Worm (Caenorhabditis elegans) whole organism, mixed stage, embryonic: ENCODE measurements around the gene F35B12.10.

Experiments
- blmp-1 ChIP-seq: fragments of 150-350 bp; optimal IDR thresholded peaks from 2 replicates; lab custom pipeline; 2014; ENCODE audit warnings: missing biosample characterization, missing genetic modification characterization
- ces-1 ChIP-seq: fragments of 150-350 bp; optimal IDR thresholded peaks from 2 replicates; lab custom pipeline; 2014; ENCODE audit warnings: missing biosample characterization, missing genetic modification reagents, missing genetic modification characterization
- elt-3 ChIP-seq: fragments of 150-350 bp; optimal IDR thresholded peaks from 2 replicates; lab custom pipeline; 2014; ENCODE audit warnings: missing biosample characterization, missing genetic modification characterization
- flh-1 ChIP-seq: fragments of 200-800 bp; sonication (Bioruptor generic); optimal IDR thresholded peaks from 2 replicates; lab custom pipeline; 2018; ENCODE audit warnings: mild to moderate bottlenecking, missing genetic modification characterization, moderate library complexity, missing compliant biosample characterization
- hlh-1 ChIP-seq: fragments of 150-350 bp; optimal IDR thresholded peaks from 2 replicates; lab custom pipeline; 2014; ENCODE audit warnings: missing biosample characterization, missing genetic modification reagents, missing genetic modification characterization
- lsy-2 ChIP-seq: fragments of 150-350 bp; optimal IDR thresholded peaks from 2 replicates; lab custom pipeline; 2014; ENCODE audit warnings: missing biosample characterization, missing genetic modification characterization
- mab-5 ChIP-seq: fragments of 150-350 bp; optimal IDR thresholded peaks from 2 replicates; lab custom pipeline; 2014; ENCODE audit warnings: missing biosample characterization, missing genetic modification characterization
- mep-1 ChIP-seq: fragments of 150-350 bp; optimal IDR thresholded peaks from 2 replicates; lab custom pipeline; 2017; ENCODE audit warnings: missing biosample characterization, missing genetic modification reagents, missing genetic modification characterization, inconsistent platforms
- nhr-12 ChIP-seq: fragments of 150-350 bp; optimal IDR thresholded peaks from 2 replicates; lab custom pipeline; 2014; ENCODE audit warnings: missing biosample characterization, missing genetic modification characterization
- sem-2 ChIP-seq: fragments of 200-800 bp; sonication (Bioruptor generic); optimal IDR thresholded peaks from 2 replicates; lab custom pipeline; 2018; ENCODE audit warnings: mild to moderate bottlenecking, missing genetic modification characterization, missing compliant biosample characterization
- snpc-4 ChIP-seq: fragments of 150-350 bp; optimal IDR thresholded peaks from 2 replicates; lab custom pipeline; 2014; ENCODE audit warnings: missing biosample characterization, missing genetic modification characterization
- unc-62 ChIP-seq: fragments of 150-350 bp; optimal IDR thresholded peaks from 2 replicates; lab custom pipeline; 2014; ENCODE audit warnings: missing biosample characterization, missing genetic modification reagents, missing genetic modification characterization
- ztf-11 ChIP-seq: fragments of 150-350 bp; optimal IDR thresholded peaks from 2 replicates; lab custom pipeline; 2014; ENCODE audit warnings: missing biosample characterization, missing genetic modification characterization

DNA sequence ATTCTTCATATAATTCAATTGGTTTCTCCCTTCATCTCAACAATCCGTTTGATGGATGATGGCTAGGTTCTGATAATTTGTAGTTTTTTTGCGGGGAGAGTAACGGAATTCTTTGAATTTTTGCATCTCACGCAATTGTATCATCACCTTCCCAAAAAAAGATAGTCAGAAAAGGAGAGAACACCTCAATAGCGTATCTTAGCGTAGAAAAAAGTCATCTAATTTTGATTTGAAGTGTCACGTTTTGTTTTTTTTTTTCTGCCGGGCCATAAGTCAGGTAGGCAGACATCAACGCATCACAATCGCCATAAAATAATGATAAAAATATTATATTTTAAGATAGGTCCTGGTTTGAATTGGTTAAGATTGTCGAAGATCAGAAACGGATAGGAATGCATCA lies 47.4 kb upstream of the F35B12.10 start:
- TF ChIP-seq unc-62 (no peak), ces-1 (GFP tag; lab: Kevin White, UChicago) (no peak), ztf-11 (no peak), mab-5 (no peak), mep-1 (tag; lab: Kevin White, UChicago) (no peak), nhr-12 (tag; lab: Kevin White, UChicago) (no peak), snpc-4 (tag; lab: Kevin White, UChicago) (no peak), flh-1 (GFP tag; lab: Kevin White, UChicago) (no peak), sem-2 (no peak), blmp-1 (no peak), elt-3 (tag; lab: Kevin White, UChicago) (no peak), hlh-1 (tag; lab: Kevin White, UChicago) (no peak), lsy-2 (no peak)
